Fruit fly (Drosophila melanogaster) S2 (cell line): ENCODE measurements around the gene MFS18.

ENCODE experiments used
- CG8478 ChIP-seq: fragments of >200 bp; optimal IDR thresholded peaks from 2 replicates; lab custom pipeline; 2018
- CTCF ChIP-seq, 2 experiments: fragments of >200 bp; optimal IDR thresholded peaks; 2 replicates each; lab custom pipeline; 2018

DNA sequence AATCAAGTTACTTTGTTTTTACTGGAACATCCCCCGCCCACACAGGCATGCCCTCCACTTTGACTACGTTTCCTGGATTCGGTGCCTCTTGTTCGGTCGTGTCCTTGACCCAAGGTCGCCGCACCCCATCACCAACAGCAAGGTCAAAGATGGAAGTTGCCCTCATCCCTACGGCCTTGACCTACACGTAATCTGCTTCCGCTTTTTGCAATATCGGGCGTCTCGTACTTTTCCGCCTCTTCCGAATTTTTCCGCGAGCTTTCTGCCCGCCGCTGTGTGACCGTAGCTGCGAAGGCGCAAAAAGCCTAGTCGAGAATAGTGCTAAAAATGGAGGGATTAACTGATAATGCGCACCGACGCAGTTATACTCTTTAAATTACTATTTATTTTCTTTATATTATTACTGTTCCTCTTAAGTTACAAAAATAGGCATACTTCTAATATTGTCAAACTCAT, 8.1 kb upstream of the MFS18 start, which contains the start of gene Gs1l:
- TF ChIP-seq CG8478 (no peak), CTCF (optimal IDR thresholded peaks at IDR 0.05; lab: Kevin White, UChicago) (no peak)
